Fruit fly (Drosophila melanogaster) whole organism, wandering third instar larva: Measurements from ENCODE around the gene CG31446.

ENCODE experiments used
- CG32264 ChIP-seq: fragments of 200-800 bp; sonication (Bioruptor generic); optimal IDR thresholded peaks from 2 replicates; lab custom pipeline; 2016; ENCODE audit warnings: missing biosample characterization, missing genetic modification characterization
- CG9705 ChIP-seq: fragments of 200-800 bp; sonication (Bioruptor generic); optimal IDR thresholded peaks from 2 replicates; lab custom pipeline; 2018; ENCODE audit warnings: missing biosample characterization, mild to moderate bottlenecking, missing genetic modification characterization
- CrebA ChIP-seq: fragments of 200-800 bp; sonication (Bioruptor generic); optimal IDR thresholded peaks from 2 replicates; lab custom pipeline; 2016; ENCODE audit warnings: missing biosample characterization, mild to moderate bottlenecking, missing genetic modification characterization, borderline replicate concordance
- Dif ChIP-seq: fragments of 200-275, 200-300 bp; sonication (Bioruptor generic); optimal IDR thresholded peaks from 2 replicates; lab custom pipeline; 2018; ENCODE audit warnings: missing biosample characterization, missing genetic modification characterization; ENCODE audit not compliant: partially characterized antibody
- GATAd ChIP-seq: sonication (Bioruptor generic); optimal IDR thresholded peaks from 2 replicates; lab custom pipeline; 2016; ENCODE audit warnings: missing biosample characterization, missing genetic modification characterization
- HLH106 ChIP-seq: fragments of 200-800 bp; optimal IDR thresholded peaks from 3 replicates; lab custom pipeline; 2019; ENCODE audit warnings: missing biosample characterization, mild to moderate bottlenecking, missing genetic modification characterization, moderate library complexity
- Hr78 ChIP-seq: fragments of >200 bp; optimal IDR thresholded peaks from 2 replicates; lab custom pipeline; 2017; ENCODE audit warnings: missing biosample characterization, missing genetic modification characterization
- Jra ChIP-seq: sonication (Bioruptor generic); optimal IDR thresholded peaks from 2 replicates; lab custom pipeline; 2016; ENCODE audit warnings: missing biosample characterization, missing genetic modification characterization
- N ChIP-seq: fragments of >200 bp; optimal IDR thresholded peaks from 2 replicates; lab custom pipeline; 2018; ENCODE audit warnings: missing biosample characterization, missing external identifiers, missing genetic modification characterization
- Rel ChIP-seq, 2 experiments: fragments of 200-800 bp; sonication (Bioruptor generic) in 1 of 2; optimal IDR thresholded peaks; 2 replicates in 1 of 2; 3 replicates in 1 of 2; lab custom pipeline; 2016 to 2019; ENCODE audit warnings: mild to moderate bottlenecking in 2 of 2, missing biosample characterization in 2 of 2, missing genetic modification characterization in 2 of 2, moderate library complexity in 1 of 2
- Sp1 ChIP-seq: fragments of 200-800 bp; sonication (Bioruptor generic); optimal IDR thresholded peaks from 3 replicates; lab custom pipeline; 2019; ENCODE audit warnings: missing biosample characterization, mild to moderate bottlenecking, missing genetic modification characterization, moderate library complexity
- Vsx2 ChIP-seq: fragments of 200-300, 225-300 bp; sonication (Bioruptor generic); optimal IDR thresholded peaks from 2 replicates; lab custom pipeline; 2018; ENCODE audit warnings: missing biosample characterization, missing genetic modification characterization; ENCODE audit not compliant: partially characterized antibody
- brk ChIP-seq: fragments of 200-800 bp; sonication (Bioruptor generic); optimal IDR thresholded peaks from 2 replicates; lab custom pipeline; 2016; ENCODE audit warnings: missing biosample characterization, mild to moderate bottlenecking, missing genetic modification characterization
- dl ChIP-seq, 2 experiments: fragments of 175-275, 200-275 bp in 1 of 2; fragments of 200-275 bp in 1 of 2; sonication (Bioruptor generic); optimal IDR thresholded peaks; lab custom pipeline; 2018; ENCODE audit warnings: mild to moderate bottlenecking in 2 of 2, missing biosample characterization in 2 of 2, missing genetic modification characterization in 2 of 2, moderate library complexity in 2 of 2; ENCODE audit not compliant: partially characterized antibody in 2 of 2, insufficient read depth in 1 of 2
- ey ChIP-seq: fragments of 200-800 bp; sonication (Bioruptor generic); optimal IDR thresholded peaks from 2 replicates; lab custom pipeline; 2016; ENCODE audit warnings: missing biosample characterization, missing genetic modification characterization
- foxo ChIP-seq, 2 experiments: fragments of 200-800 bp; sonication (Bioruptor generic); optimal IDR thresholded peaks; 2 replicates in 1 of 2; 3 replicates in 1 of 2; lab custom pipeline; 2016 to 2017; ENCODE audit warnings: missing biosample characterization in 2 of 2, missing genetic modification characterization in 2 of 2
- h ChIP-seq: fragments of 200-800 bp; sonication (Bioruptor generic); optimal IDR thresholded peaks from 3 replicates; lab custom pipeline; 2016; ENCODE audit warnings: missing biosample characterization, mild to moderate bottlenecking, missing genetic modification characterization
- jim ChIP-seq: fragments of 175-275, 200-325 bp; sonication (Bioruptor generic); optimal IDR thresholded peaks from 2 replicates; lab custom pipeline; 2016; ENCODE audit warnings: missing biosample characterization, mild to moderate bottlenecking, missing genetic modification characterization
- lola ChIP-seq: fragments of >200 bp; optimal IDR thresholded peaks from 2 replicates; lab custom pipeline; 2017; ENCODE audit warnings: missing biosample characterization, missing genetic modification characterization
- pan ChIP-seq: fragments of >200 bp; optimal IDR thresholded peaks from 2 replicates; lab custom pipeline; 2017
- sage ChIP-seq: fragments of 200-800 bp; sonication (Bioruptor generic); optimal IDR thresholded peaks from 2 replicates; lab custom pipeline; 2016; ENCODE audit warnings: missing biosample characterization, mild to moderate bottlenecking, missing genetic modification characterization
- sv ChIP-seq: fragments of 200-800 bp; sonication (Bioruptor generic); optimal IDR thresholded peaks from 3 replicates; lab custom pipeline; 2016; ENCODE audit warnings: missing biosample characterization, missing genetic modification characterization
- usp ChIP-seq: fragments of >200 bp; optimal IDR thresholded peaks from 2 replicates; lab custom pipeline; 2017; ENCODE audit warnings: missing biosample characterization, missing genetic modification characterization

Gene CG31446

dm6 chr3R:15670559-15670958 is 22.3 kb upstream of the CG31446 start:
- TF ChIP-seq Vsx2 (peak; percentile 24), ey (GFP tag; lab: Kevin White, UChicago) (no peak), N (GFP tag; lab: Kevin White, UChicago) (no peak), sv (GFP tag; lab: Kevin White, UChicago) (no peak), jim (GFP tag; lab: Kevin White, UChicago) (no peak), Rel (GFP tag; optimal IDR thresholded peaks at IDR 0.05; lab: Kevin White, UChicago) (no peak), Rel (tag; optimal IDR thresholded peaks at IDR 0.05; lab: Kevin White, UChicago) (no peak), Hr78 (GFP tag; lab: Kevin White, UChicago) (no peak)

dm6 chr3R:15672302-15672701 is 20.6 kb upstream of the CG31446 start:
- TF ChIP-seq brk (GFP tag; lab: Kevin White, UChicago) = no peak
- no peak for TF ChIP-seq HLH106
- no peak for TF ChIP-seq sage (GFP tag; lab: Kevin White, UChicago)
- no peak for TF ChIP-seq dl (GFP tag; optimal IDR thresholded peaks at IDR 0.05; lab: Kevin White, UChicago; ENCODE audit: insufficient read depth in 1 of 2, partially characterized antibody in 2 of 2)
- no peak for TF ChIP-seq usp
- TF ChIP-seq CG9705 (GFP tag; lab: Kevin White, UChicago) = no peak
- no peak for TF ChIP-seq Jra (GFP tag; lab: Kevin White, UChicago)
- TF ChIP-seq sv (GFP tag; lab: Kevin White, UChicago) = no peak
- TF ChIP-seq ey (GFP tag; lab: Kevin White, UChicago) = no peak
- TF ChIP-seq N (GFP tag; lab: Kevin White, UChicago) = no peak
- no peak for TF ChIP-seq h (GFP tag; lab: Kevin White, UChicago)
- TF ChIP-seq Sp1 (GFP tag; lab: Kevin White, UChicago) = no peak
- TF ChIP-seq jim (GFP tag; lab: Kevin White, UChicago) = no peak
- TF ChIP-seq pan (lab: Kevin White, UChicago) = no peak

dm6 chr3R:15673248-15673647 is 19.6 kb upstream of the CG31446 start:
- TF ChIP-seq foxo (GFP tag; optimal IDR thresholded peaks at IDR 0.05; lab: Kevin White, UChicago) (no peak), CrebA (GFP tag; lab: Kevin White, UChicago) (no peak), Vsx2 (no peak), CG32264 (GFP tag; lab: Kevin White, UChicago) (no peak), Dif (GFP tag; lab: Kevin White, UChicago) (no peak)

- TF ChIP-seq brk (GFP tag; lab: Kevin White, UChicago) = no peak
- peak; percentile 18 for TF ChIP-seq sv (GFP tag; lab: Kevin White, UChicago)
These were observed 16.5 kb upstream of the CG31446 start for dm6 chr3R:15676186-15677073.

- TF ChIP-seq brk (GFP tag; lab: Kevin White, UChicago) (no peak), jim (GFP tag; lab: Kevin White, UChicago) (no peak)
These were observed 15.8 kb upstream of the CG31446 start for dm6 chr3R:15677074-15677409.

dm6 chr3R:15677550-15677973 is 15.3 kb upstream of the CG31446 start:
- TF ChIP-seq Rel (GFP tag; optimal IDR thresholded peaks at IDR 0.05; lab: Kevin White, UChicago) (no peak), Rel (tag; optimal IDR thresholded peaks at IDR 0.05; lab: Kevin White, UChicago) (peak; percentile 95), pan (lab: Kevin White, UChicago) (no peak)
- TF ChIP-seq, all 38 proteins: peak for 1

- no peak for TF ChIP-seq GATAd
- TF ChIP-seq usp = no peak
- no peak for TF ChIP-seq pan (lab: Kevin White, UChicago)
- no peak for TF ChIP-seq lola
- TF ChIP-seq Vsx2 = no peak
These were observed 13.9 kb upstream of the CG31446 start for dm6 chr3R:15678765-15679514.
